Fruit fly (Drosophila melanogaster): ENCODE measurements around the gene Nepl6.
A peak's percentile ranks its signal among the peaks of the same experiment; 100 is the strongest.

Gene Nepl6

dm6 chr2L:6371025-6371641 lies 14.2 kb downstream of the Nepl6 start:
- TF ChIP-seq cic (GFP tag; optimal IDR thresholded peaks at IDR 0.05) (no peak), Clk (GFP tag; optimal IDR thresholded peaks at IDR 0.05) (no peak), tj (GFP tag; optimal IDR thresholded peaks at IDR 0.05) (peak; percentile 97), bab1 (GFP tag; optimal IDR thresholded peaks at IDR 0.05) (peak; percentile 35)

DNA sequence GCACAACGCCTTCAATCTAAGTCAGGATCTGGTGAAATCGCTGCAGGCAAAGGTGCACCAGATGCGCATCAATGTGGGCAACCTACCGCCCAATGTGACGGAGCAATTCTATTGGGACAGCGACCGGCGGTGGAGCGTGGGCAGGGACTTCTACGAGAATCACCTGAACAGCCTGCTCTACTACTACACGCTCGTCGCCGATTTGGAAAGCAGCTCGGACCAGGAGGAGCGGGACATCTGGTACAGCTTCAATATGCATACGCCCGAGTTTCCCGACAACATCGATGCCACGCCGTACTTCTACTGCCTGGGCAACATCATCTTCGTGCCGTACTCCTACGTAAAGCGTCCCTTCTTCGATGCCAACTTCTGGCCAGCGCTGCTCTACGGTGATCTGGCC lies 16.0 kb downstream of the Nepl6 start:
- TF ChIP-seq Mnt (GFP tag; optimal IDR thresholded peaks at IDR 0.05) (no peak), CG5204 (GFP tag; optimal IDR thresholded peaks at IDR 0.05) (no peak), CG33017 (tag; optimal IDR thresholded peaks at IDR 0.05) (no peak), CG7045 (GFP tag; optimal IDR thresholded peaks at IDR 0.05) (no peak), cnc (optimal IDR thresholded peaks at IDR 0.05) (no peak)

DNA sequence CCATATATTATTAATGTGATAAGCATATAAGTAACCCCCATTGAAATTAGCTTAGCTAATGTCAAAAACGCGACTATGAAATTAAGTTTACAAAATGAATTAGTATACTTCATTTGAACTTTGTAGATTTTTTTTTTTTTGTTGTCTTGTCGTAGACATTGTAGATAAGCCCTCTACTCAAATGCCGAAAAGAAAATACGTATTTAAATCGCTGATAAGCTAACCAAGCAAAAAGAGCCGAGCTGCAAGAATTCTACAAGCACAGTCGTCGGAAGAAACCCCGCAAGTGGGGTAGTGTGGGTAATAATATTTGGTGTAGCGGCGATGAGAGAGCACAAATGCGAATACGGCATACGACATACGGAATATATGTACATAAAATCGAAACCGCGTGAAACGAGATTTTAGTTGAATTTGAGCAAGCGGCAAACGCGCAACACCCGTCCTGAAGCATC lies 17.8 kb downstream of the Nepl6 start, which contains the start of gene Nepl4:
Gene Nepl4 (plus strand): TSS at position 405 of the 455 bp plus-strand sequence.
- TF ChIP-seq tj (GFP tag; optimal IDR thresholded peaks at IDR 0.05) (peak; percentile 78), Crg-1 (GFP tag; optimal IDR thresholded peaks at IDR 0.05) (no peak)

dm6 chr2L:6366924-6367323 lies 18.4 kb downstream of the Nepl6 start:
- TF ChIP-seq Crg-1 (GFP tag; optimal IDR thresholded peaks at IDR 0.05) (no peak), kay (GFP tag; ENCODE audit: borderline replicate concordance) (no peak)

dm6 chr2L:6360059-6360458 lies 25.3 kb downstream of the Nepl6 start:
- TF ChIP-seq Mnt (GFP tag; optimal IDR thresholded peaks at IDR 0.05): no peak
- TF ChIP-seq pad (GFP tag; optimal IDR thresholded peaks at IDR 0.05): no peak
- no peak for TF ChIP-seq bab1 (GFP tag; optimal IDR thresholded peaks at IDR 0.05)
- TF ChIP-seq CG5204 (GFP tag; optimal IDR thresholded peaks at IDR 0.05): no peak
- no peak for TF ChIP-seq tj (GFP tag; optimal IDR thresholded peaks at IDR 0.05)
- no peak for TF ChIP-seq CG14711 (tag; optimal IDR thresholded peaks at IDR 0.05)
- TF ChIP-seq CG1620 (GFP tag; optimal IDR thresholded peaks at IDR 0.05): no peak
- TF ChIP-seq CG12768 (GFP tag; optimal IDR thresholded peaks at IDR 0.05): no peak

dm6 chr2L:6358218-6358617 lies 27.1 kb downstream of the Nepl6 start, which contains the start of gene CG9500:
Gene CG9500, minus strand, starts transcription at chr2L:6358318.
- no peak for TF ChIP-seq Clk (GFP tag; optimal IDR thresholded peaks at IDR 0.05)
- TF ChIP-seq CG14711 (tag; optimal IDR thresholded peaks at IDR 0.05): no peak
- TF ChIP-seq ovo (GFP tag; optimal IDR thresholded peaks at IDR 0.05): no peak
- TF ChIP-seq CG11617 (GFP tag; optimal IDR thresholded peaks at IDR 0.05): no peak
- TF ChIP-seq kay (GFP tag; ENCODE audit: borderline replicate concordance): no peak
- TF ChIP-seq CG7045 (GFP tag; optimal IDR thresholded peaks at IDR 0.05): no peak
- no peak for TF ChIP-seq Crg-1 (GFP tag; optimal IDR thresholded peaks at IDR 0.05)
- TF ChIP-seq toe (GFP tag; optimal IDR thresholded peaks at IDR 0.05): no peak
- no peak for TF ChIP-seq pad (GFP tag; optimal IDR thresholded peaks at IDR 0.05)
- no peak for TF ChIP-seq Hr96 (GFP tag; optimal IDR thresholded peaks at IDR 0.05)
- TF ChIP-seq cnc (optimal IDR thresholded peaks at IDR 0.05): no peak
- no peak for TF ChIP-seq CG5204 (GFP tag; optimal IDR thresholded peaks at IDR 0.05)
- TF ChIP-seq Mnt (GFP tag; optimal IDR thresholded peaks at IDR 0.05): no peak
- TF ChIP-seq bab1 (GFP tag; optimal IDR thresholded peaks at IDR 0.05): no peak
- TF ChIP-seq CG1620 (GFP tag; optimal IDR thresholded peaks at IDR 0.05): no peak
- TF ChIP-seq CG12768 (GFP tag; optimal IDR thresholded peaks at IDR 0.05): no peak
- TF ChIP-seq cic (GFP tag; optimal IDR thresholded peaks at IDR 0.05): no peak
- no peak for TF ChIP-seq tj (GFP tag; optimal IDR thresholded peaks at IDR 0.05)

dm6 chr2L:6356686-6357362 lies 28.5 kb downstream of the Nepl6 start:
- no peak for TF ChIP-seq pad (GFP tag; optimal IDR thresholded peaks at IDR 0.05)
- TF ChIP-seq CG33017 (tag; optimal IDR thresholded peaks at IDR 0.05): no peak
- TF ChIP-seq Hr96 (GFP tag; optimal IDR thresholded peaks at IDR 0.05): no peak
- TF ChIP-seq CG7101 (tag; optimal IDR thresholded peaks at IDR 0.05): no peak
- TF ChIP-seq CG5204 (GFP tag; optimal IDR thresholded peaks at IDR 0.05): no peak
- TF ChIP-seq tj (GFP tag; optimal IDR thresholded peaks at IDR 0.05): no peak
- no peak for TF ChIP-seq CG14711 (tag; optimal IDR thresholded peaks at IDR 0.05)
- no peak for TF ChIP-seq kay (GFP tag; ENCODE audit: borderline replicate concordance)
- no peak for TF ChIP-seq CG1620 (GFP tag; optimal IDR thresholded peaks at IDR 0.05)
- TF ChIP-seq cnc (optimal IDR thresholded peaks at IDR 0.05): no peak
- TF ChIP-seq bab1 (GFP tag; optimal IDR thresholded peaks at IDR 0.05): no peak
- no peak for TF ChIP-seq toe (GFP tag; optimal IDR thresholded peaks at IDR 0.05)
- no peak for TF ChIP-seq CG11617 (GFP tag; optimal IDR thresholded peaks at IDR 0.05)
- no peak for TF ChIP-seq Crg-1 (GFP tag; optimal IDR thresholded peaks at IDR 0.05)
- no peak for TF ChIP-seq cic (GFP tag; optimal IDR thresholded peaks at IDR 0.05)
